Fruit fly (Drosophila melanogaster) whole organism, embryonic: ENCODE data around the gene Rnb.
A peak's percentile ranks its signal among the peaks of the same experiment; 100 is the strongest.

Experiments
- Aef1 ChIP-seq: fragments of 200-800 bp; sonication (Bioruptor generic); IDR thresholded peaks from 3 replicates; pipeline ENCODE4 v1.3.6; 2022; ENCODE audit warnings: missing biosample characterization, missing genetic modification characterization
- Antp ChIP-seq: fragments of 200-800 bp; sonication (Bioruptor generic); optimal IDR thresholded peaks from 3 replicates; lab custom pipeline; 2016; ENCODE audit warnings: missing biosample characterization, missing genetic modification characterization
- Atf-2 ChIP-seq: fragments of 200-800 bp; sonication (Bioruptor generic); optimal IDR thresholded peaks from 2 replicates; lab custom pipeline; 2016; ENCODE audit warnings: missing biosample characterization, missing genetic modification characterization
- Atf3 ChIP-seq: fragments of 200-800 bp; sonication (Bioruptor generic); optimal IDR thresholded peaks from 3 replicates; lab custom pipeline; 2016; ENCODE audit warnings: missing biosample characterization, missing genetic modification characterization
- BEAF-32 ChIP-seq: fragments of 200-800 bp; sonication (Bioruptor generic); optimal IDR thresholded peaks from 3 replicates; lab custom pipeline; 2017; ENCODE audit warnings: missing biosample characterization, missing genetic modification characterization, mild to moderate bottlenecking, moderate library complexity, missing genetic modification reagents
- CG11504 ChIP-seq: fragments of 200-800 bp; sonication (Bioruptor generic); optimal IDR thresholded peaks from 3 replicates; lab custom pipeline; 2019; ENCODE audit warnings: missing biosample characterization, mild to moderate bottlenecking, missing genetic modification characterization, moderate library complexity
- CG11560 ChIP-seq: fragments of 200-800 bp; sonication (Bioruptor generic); IDR thresholded peaks from 3 replicates; pipeline ENCODE4 v1.3.6; 2022; ENCODE audit warnings: missing biosample characterization, missing genetic modification characterization
- CG13287 ChIP-seq: fragments of 200-800 bp; sonication (Bioruptor generic); IDR thresholded peaks from 2 replicates; pipeline ENCODE4 v1.3.6; 2022; ENCODE audit warnings: missing biosample characterization, missing genetic modification characterization; ENCODE audit not compliant: partially characterized antibody
- CG1602 ChIP-seq: fragments of 200-800 bp; sonication (Bioruptor generic); optimal IDR thresholded peaks from 3 replicates; lab custom pipeline; 2016; ENCODE audit warnings: missing biosample characterization, missing genetic modification characterization
- CG1603 ChIP-seq: fragments of 200-800 bp; sonication (Bioruptor generic); optimal IDR thresholded peaks from 2 replicates; lab custom pipeline; 2019; ENCODE audit warnings: missing biosample characterization, mild to moderate bottlenecking, missing genetic modification characterization, moderate library complexity
- CG17829 ChIP-seq: fragments of 200-800 bp; optimal IDR thresholded peaks from 2 replicates; lab custom pipeline; 2019; ENCODE audit warnings: missing biosample characterization, mild to moderate bottlenecking, missing genetic modification characterization, moderate library complexity
- CG1792 ChIP-seq: fragments of 200-800 bp; sonication (Bioruptor generic); optimal IDR thresholded peaks from 2 replicates; lab custom pipeline; 2016; ENCODE audit warnings: missing biosample characterization, missing genetic modification characterization
- CG2712 ChIP-seq: fragments of 200-800 bp; optimal IDR thresholded peaks from 3 replicates; lab custom pipeline; 2019; ENCODE audit warnings: missing biosample characterization, mild to moderate bottlenecking, missing genetic modification characterization, moderate library complexity
- CG2889 ChIP-seq: fragments of 200-800 bp; sonication (Bioruptor generic); IDR thresholded peaks from 3 replicates; pipeline ENCODE4 v1.3.6; 2022; ENCODE audit warnings: missing biosample characterization, missing genetic modification characterization
- CG33213 ChIP-seq: fragments of 200-800 bp; sonication (Bioruptor generic); optimal IDR thresholded peaks from 3 replicates; lab custom pipeline; 2016; ENCODE audit warnings: missing biosample characterization, missing genetic modification characterization
- CG43689 ChIP-seq: fragments of 200-800 bp; sonication (Bioruptor generic); IDR thresholded peaks from 2 replicates; pipeline ENCODE4 v1.3.6; 2022; ENCODE audit warnings: missing biosample characterization, missing genetic modification characterization
- CG4820 ChIP-seq: fragments of 200-800 bp; sonication (Bioruptor generic); optimal IDR thresholded peaks from 3 replicates; lab custom pipeline; 2016; ENCODE audit warnings: missing biosample characterization, missing genetic modification characterization
- CG7271 ChIP-seq: fragments of 200-800 bp; sonication (Bioruptor generic); optimal IDR thresholded peaks from 2 replicates; lab custom pipeline; 2018; ENCODE audit warnings: missing biosample characterization, mild to moderate bottlenecking, missing genetic modification characterization, moderate library complexity
- CG8089 ChIP-seq: fragments of 200-800 bp; sonication (Bioruptor generic); optimal IDR thresholded peaks from 3 replicates; lab custom pipeline; 2016; ENCODE audit warnings: missing biosample characterization, missing genetic modification characterization
- CHES-1-like ChIP-seq: fragments of 200-800 bp; sonication (Bioruptor generic); optimal IDR thresholded peaks from 2 replicates; lab custom pipeline; 2016; ENCODE audit warnings: missing biosample characterization, missing genetic modification characterization
- Dip2 ChIP-seq: fragments of 200-800 bp; sonication (Bioruptor generic); IDR thresholded peaks from 2 replicates; pipeline ENCODE4 v1.3.6; 2022; ENCODE audit warnings: missing biosample characterization, missing genetic modification characterization
- Ets65A ChIP-seq: fragments of 200-800 bp; sonication (Bioruptor generic); peaks from one replicate; lab custom pipeline; 2016; ENCODE audit warnings: missing biosample characterization, missing genetic modification characterization
- Fer2 ChIP-seq: fragments of 200-800 bp; sonication (Bioruptor generic); optimal IDR thresholded peaks from 2 replicates; lab custom pipeline; 2018; ENCODE audit warnings: missing biosample characterization, mild to moderate bottlenecking, missing genetic modification characterization, moderate library complexity
- Hmr ChIP-seq: fragments of 200-800 bp; sonication (Bioruptor generic); optimal IDR thresholded peaks from 3 replicates; lab custom pipeline; 2017; ENCODE audit warnings: mild to moderate bottlenecking, missing biosample characterization, missing genetic modification reagents, missing genetic modification characterization
- Hsf ChIP-seq: fragments of 200-800 bp; sonication (Bioruptor generic); optimal IDR thresholded peaks from 3 replicates; lab custom pipeline; 2016; ENCODE audit warnings: missing biosample characterization, missing genetic modification characterization
- NK7.1 ChIP-seq: fragments of 200-800 bp; sonication (Bioruptor generic); optimal IDR thresholded peaks from 3 replicates; lab custom pipeline; 2016; ENCODE audit warnings: missing biosample characterization, missing genetic modification characterization
- Oaz ChIP-seq: fragments of 200-800 bp; sonication (Bioruptor generic); IDR thresholded peaks from 2 replicates; pipeline ENCODE4 v1.3.6; 2022; ENCODE audit warnings: missing biosample characterization, missing genetic modification characterization
- Rx ChIP-seq: fragments of 200-800 bp; sonication (Bioruptor generic); IDR thresholded peaks from 2 replicates; pipeline ENCODE4 v1.3.6; 2022; ENCODE audit warnings: missing biosample characterization, missing genetic modification characterization
- Six4 ChIP-seq: fragments of 200-800 bp; sonication (Bioruptor generic); optimal IDR thresholded peaks from 2 replicates; lab custom pipeline; 2016; ENCODE audit warnings: missing biosample characterization, missing genetic modification characterization
- Sox100B ChIP-seq: fragments of 200-800 bp; sonication (Bioruptor generic); optimal IDR thresholded peaks from 3 replicates; lab custom pipeline; 2018; ENCODE audit warnings: missing biosample characterization, mild to moderate bottlenecking, missing genetic modification characterization
- Ssrp ChIP-seq: fragments of 200-800 bp; sonication (Bioruptor generic); optimal IDR thresholded peaks from 2 replicates; lab custom pipeline; 2018; ENCODE audit warnings: missing biosample characterization, mild to moderate bottlenecking, missing genetic modification characterization, moderate library complexity
- Taf1 ChIP-seq: fragments of 200-800 bp; sonication (Bioruptor generic); IDR thresholded peaks from 2 replicates; pipeline ENCODE4 v1.3.6; 2022; ENCODE audit warnings: missing biosample characterization, missing genetic modification characterization
- ase ChIP-seq: fragments of 200-800 bp; sonication (Bioruptor generic); IDR thresholded peaks from 3 replicates; pipeline ENCODE4 v1.3.6; 2022; ENCODE audit warnings: missing biosample characterization, missing genetic modification characterization
- bbx ChIP-seq: fragments of 200-800 bp; sonication (Bioruptor generic); IDR thresholded peaks from 2 replicates; pipeline ENCODE4 v1.3.6; 2022; ENCODE audit warnings: missing biosample characterization, missing genetic modification characterization; ENCODE audit not compliant: partially characterized antibody
- chinmo ChIP-seq: fragments of 200-800 bp; sonication (Bioruptor generic); IDR thresholded peaks from 4 replicates; pipeline ENCODE4 v1.3.6; 2022; ENCODE audit warnings: missing biosample characterization, missing genetic modification characterization; ENCODE audit not compliant: partially characterized antibody
- crp ChIP-seq, 2 experiments: fragments of 200-800 bp; sonication (Bioruptor generic); optimal IDR thresholded peaks; 2 replicates in 1 of 2; 3 replicates in 1 of 2; lab custom pipeline; 2017; ENCODE audit warnings: missing biosample characterization in 2 of 2, missing genetic modification characterization in 2 of 2, mild to moderate bottlenecking in 1 of 2, moderate library complexity in 1 of 2
- danr ChIP-seq: fragments of 200-800 bp; sonication (Bioruptor generic); IDR thresholded peaks from 2 replicates; pipeline ENCODE4 v1.3.6; 2022; ENCODE audit warnings: missing biosample characterization, missing genetic modification characterization
- kah ChIP-seq: fragments of 200-800 bp; sonication (Bioruptor generic); optimal IDR thresholded peaks from 2 replicates; lab custom pipeline; 2018; ENCODE audit warnings: missing biosample characterization, mild to moderate bottlenecking, missing genetic modification characterization
- lilli ChIP-seq: fragments of 200-800 bp; sonication (Bioruptor generic); optimal IDR thresholded peaks from 3 replicates; lab custom pipeline; 2016; ENCODE audit warnings: missing biosample characterization, missing genetic modification characterization
- lola ChIP-seq, 3 experiments: fragments of >200 bp in 2 of 3; fragments of 200-800 bp in 1 of 3; sonication (Bioruptor generic) in 1 of 3; optimal IDR thresholded peaks; 2 replicates each; lab custom pipeline; 2017 to 2019; ENCODE audit warnings: missing biosample characterization in 3 of 3, missing genetic modification characterization in 3 of 3, mild to moderate bottlenecking in 1 of 3, moderate library complexity in 1 of 3
- lov ChIP-seq, 2 experiments: fragments of 200-800 bp in 1 of 2; fragments of >200 bp in 1 of 2; sonication (Bioruptor generic) in 1 of 2; IDR thresholded peaks in 1 of 2; optimal IDR thresholded peaks in 1 of 2; 2 replicates in 1 of 2; 3 replicates in 1 of 2; pipeline versions ENCODE4 v1.3.6 to Lab custom; 2017 to 2022; ENCODE audit warnings: missing biosample characterization in 1 of 2, missing genetic modification characterization in 1 of 2
- nerfin-2 ChIP-seq: fragments of 200-800 bp; sonication (Bioruptor generic); IDR thresholded peaks from 2 replicates; pipeline ENCODE4 v1.3.6; 2022; ENCODE audit warnings: missing biosample characterization, missing genetic modification characterization; ENCODE audit not compliant: partially characterized antibody
- otp ChIP-seq: fragments of 200-800 bp; sonication (Bioruptor generic); IDR thresholded peaks from 3 replicates; pipeline ENCODE4, ENCODE4 v1.3.6; 2022; ENCODE audit warnings: missing biosample characterization, missing genetic modification characterization
- prd ChIP-seq, 3 experiments: fragments of >200 bp in 2 of 3; fragments of 200-800 bp in 1 of 3; sonication (Bioruptor generic) in 1 of 3; optimal IDR thresholded peaks in 2 of 3; IDR thresholded peaks in 1 of 3; 2 replicates in 2 of 3; 3 replicates in 1 of 3; pipeline versions ENCODE4 v1.3.6 to Lab custom; 2017 to 2022; ENCODE audit warnings: missing biosample characterization in 1 of 3, missing genetic modification characterization in 1 of 3
- schlank ChIP-seq: fragments of 200-800 bp; sonication (Bioruptor generic); optimal IDR thresholded peaks from 2 replicates; lab custom pipeline; 2018; ENCODE audit warnings: missing biosample characterization, mild to moderate bottlenecking, missing genetic modification characterization
- tup ChIP-seq: fragments of 200-800 bp; sonication (Bioruptor generic); optimal IDR thresholded peaks from 2 replicates; lab custom pipeline; 2016; ENCODE audit warnings: missing biosample characterization, mild to moderate bottlenecking, missing genetic modification characterization, moderate library complexity
- tx ChIP-seq: fragments of 200-800 bp; sonication (Bioruptor generic); optimal IDR thresholded peaks from 2 replicates; lab custom pipeline; 2016; ENCODE audit warnings: missing biosample characterization, missing genetic modification characterization
- usp ChIP-seq: fragments of >200 bp; optimal IDR thresholded peaks from 2 replicates; lab custom pipeline; 2017; ENCODE audit warnings: missing biosample characterization, missing genetic modification characterization
- vnd ChIP-seq: fragments of 200-800 bp; sonication (Bioruptor generic); IDR thresholded peaks from 3 replicates; pipeline ENCODE4 v1.3.6; 2022; ENCODE audit warnings: missing biosample characterization, missing genetic modification characterization; ENCODE audit not compliant: partially characterized antibody

Rnb gene

dm6 chr3R:29773833-29774324 lies 25.3 kb downstream of the Rnb start (continued):
- TF ChIP-seq CG11504 (tag; lab: Kevin White, UChicago) (peak; percentile 78), CG1603 (tag; lab: Kevin White, UChicago) (peak; percentile 23), kah (GFP tag; lab: Kevin White, UChicago) (no peak), usp (GFP tag; lab: Kevin White, UChicago) (no peak), bbx (GFP tag; lab: Robert Waterston, UW) (no peak), Rx (GFP tag; lab: Robert Waterston, UW) (peak; percentile 31; the same call in 1 of the 2 replicates), Atf3 (peak; percentile 42), lola (GFP tag; optimal IDR thresholded peaks at IDR 0.05; lab: Kevin White, UChicago) (peak in 1 of 3 experiments; percentile 50), NK7.1 (GFP tag; lab: Kevin White, UChicago) (peak; percentile 68), Fer2 (peak; percentile 62), Ets65A (GFP tag; lab: Kevin White, UChicago) (peak; percentile 98), Antp (GFP tag; lab: Kevin White, UChicago) (peak; percentile 74), schlank (tag; lab: Kevin White, UChicago) (peak; percentile 48), chinmo (GFP tag; lab: Robert Waterston, UW) (no peak), tx (peak; percentile 68), nerfin-2 (GFP tag; lab: Robert Waterston, UW) (no peak), Atf-2 (peak; percentile 75), CG33213 (peak; percentile 52), BEAF-32 (GFP tag; lab: Kevin White, UChicago) (no peak), CG17829 (tag; lab: Kevin White, UChicago) (peak; percentile 35), otp (GFP tag; lab: Robert Waterston, UW) (0 out of 3 replicates have a peak, but pooled peaks have one; percentile 30), CG43689 (peak; percentile 67), Sox100B (peak; percentile 72), CG7271 (tag; lab: Kevin White, UChicago) (no peak), prd (optimal IDR thresholded peaks at IDR 0.05; lab: Kevin White, UChicago) (no peak), prd (GFP tag; IDR thresholded peaks at IDR 0.05; lab: Robert Waterston, UW) (peak; percentile 80), CG13287 (GFP tag; lab: Robert Waterston, UW) (no peak), lilli (peak; percentile 90), CG1602 (peak; percentile 66), CG8089 (peak; percentile 61), lov (optimal IDR thresholded peaks at IDR 0.05; lab: Kevin White, UChicago) (no peak), lov (GFP tag; IDR thresholded peaks at IDR 0.05; lab: Robert Waterston, UW) (no peak), Oaz (peak; percentile 49), Dip2 (GFP tag; lab: Robert Waterston, UW) (0 out of 2 replicates have a peak, but pooled peaks have one; percentile 10), Ssrp (peak; percentile 73), Taf1 (GFP tag; lab: Robert Waterston, UW) (peak; percentile 80; the same call in 1 of the 2 replicates), CHES-1-like (GFP tag; lab: Kevin White, UChicago) (peak; percentile 77), vnd (GFP tag; lab: Robert Waterston, UW) (no peak), Hmr (GFP tag; lab: Kevin White, UChicago) (peak; percentile 80), CG4820 (GFP tag; lab: Kevin White, UChicago) (peak; percentile 36), crp (GFP tag; optimal IDR thresholded peaks at IDR 0.05; lab: Kevin White, UChicago) (peak in 1 of 2 experiments; percentile 30), ase (GFP tag; lab: Robert Waterston, UW) (no peak), Hsf (peak; percentile 75), Aef1 (GFP tag; lab: Robert Waterston, UW) (peak; percentile 73), CG2889 (GFP tag; lab: Robert Waterston, UW) (peak; percentile 37; the same call in 1 of the 3 replicates), tup (GFP tag; lab: Kevin White, UChicago) (no peak), CG1792 (GFP tag; lab: Kevin White, UChicago) (peak; percentile 53), CG2712 (tag; lab: Kevin White, UChicago) (peak; percentile 53), CG11560 (tag; lab: Robert Waterston, UW) (peak; percentile 73), Six4 (GFP tag; lab: Kevin White, UChicago) (no peak), danr (peak; percentile 48; the same call in 1 of the 2 replicates)
